Worm (Caenorhabditis elegans) whole organism, L4 larva: ENCODE measurements around the gene Y37A1A.2.

Source experiments
- F26F4.8 ChIP-seq: fragments of 200-800 bp; sonication (Bioruptor generic); conservative IDR thresholded peaks from 2 replicates; pipeline ENCODE4 v1.3.6; 2022; ENCODE audit warnings: missing genetic modification characterization, missing compliant biosample characterization
- F49E8.2 ChIP-seq: sonication (generic microtip); optimal IDR thresholded peaks from 2 replicates; lab custom pipeline; 2016; ENCODE audit warnings: missing compliant biosample characterization, mild to moderate bottlenecking, missing genetic modification characterization, borderline replicate concordance
- Y5F2A.4 ChIP-seq: fragments of 200-800 bp; sonication (Bioruptor generic); optimal IDR thresholded peaks from 2 replicates; lab custom pipeline; 2018; ENCODE audit warnings: mild to moderate bottlenecking, missing genetic modification characterization, missing compliant biosample characterization
- ZK546.5 ChIP-seq, 2 experiments: sonication (generic microtip); optimal IDR thresholded peaks; 2 replicates each; lab custom pipeline; 2017; ENCODE audit warnings: missing biosample characterization in 2 of 2, missing genetic modification characterization in 2 of 2
- aha-1 ChIP-seq: fragments of 150-350 bp; peaks from one replicate; lab custom pipeline; 2014; ENCODE audit warnings: missing biosample characterization, missing genetic modification characterization
- ama-1 ChIP-seq: fragments of 150-350 bp; optimal IDR thresholded peaks from 2 replicates; lab custom pipeline; 2014; ENCODE audit warnings: inconsistent platforms, mixed read lengths
- arid-1 ChIP-seq: fragments of 200-800 bp; sonication (Bioruptor generic); conservative IDR thresholded peaks from 2 replicates; pipeline ENCODE4 v1.3.6; 2022; ENCODE audit warnings: missing genetic modification reagents, missing genetic modification characterization, missing compliant biosample characterization
- ctbp-1 ChIP-seq: fragments of 200-800 bp; sonication (Bioruptor generic); IDR thresholded peaks from 2 replicates; pipeline ENCODE4 v1.3.6; 2022; ENCODE audit warnings: missing genetic modification reagents, missing genetic modification characterization, missing compliant biosample characterization
- egl-43 ChIP-seq: fragments of 200-800 bp; sonication (Bioruptor generic); IDR thresholded peaks from 2 replicates; pipeline ENCODE4 v1.3.6; 2022; ENCODE audit warnings: missing genetic modification reagents, missing genetic modification characterization, missing compliant biosample characterization
- fkh-10 ChIP-seq: fragments of 150-350 bp; optimal IDR thresholded peaks from 2 replicates; lab custom pipeline; 2014; ENCODE audit warnings: missing biosample characterization, missing genetic modification reagents, missing genetic modification characterization
- hif-1 ChIP-seq, 2 experiments: sonication (generic microtip); optimal IDR thresholded peaks; 2 replicates each; lab custom pipeline; 2016 to 2017; ENCODE audit warnings: missing compliant biosample characterization in 2 of 2, missing genetic modification characterization in 2 of 2, missing genetic modification reagents in 2 of 2, missing genotype in 2 of 2, mild to moderate bottlenecking in 1 of 2
- hlh-11 ChIP-seq: fragments of 200-800 bp; sonication (Bioruptor generic); optimal IDR thresholded peaks from 2 replicates; lab custom pipeline; 2018; ENCODE audit warnings: mild to moderate bottlenecking, missing genetic modification characterization, missing compliant biosample characterization
- hlh-30 ChIP-seq: sonication (generic microtip); optimal IDR thresholded peaks from 2 replicates; lab custom pipeline; 2017; ENCODE audit warnings: antibody characterized with exemption, mild to moderate bottlenecking, missing genetic modification characterization, missing compliant biosample characterization; ENCODE audit not compliant: insufficient read depth
- hmg-1.1 ChIP-seq: fragments of 200-800 bp; sonication (Bioruptor generic); IDR thresholded peaks from 2 replicates; pipeline ENCODE4 v1.3.6; 2022; ENCODE audit warnings: missing genetic modification reagents, missing genetic modification characterization, missing compliant biosample characterization
- lin-1 ChIP-seq: fragments of 200-800 bp; sonication (Bioruptor generic); IDR thresholded peaks from 2 replicates; pipeline ENCODE4 v1.3.6; 2022; ENCODE audit warnings: missing genetic modification reagents, missing genetic modification characterization, missing compliant biosample characterization
- lin-15B ChIP-seq: fragments of 150-350 bp; sonication (generic microtip); optimal IDR thresholded peaks from 3 replicates; lab custom pipeline; 2014; ENCODE audit warnings: missing biosample characterization, missing genetic modification characterization
- lin-29 ChIP-seq: fragments of 200-800 bp; sonication (Bioruptor generic); IDR thresholded peaks from 2 replicates; pipeline ENCODE4 v1.3.6; 2022; ENCODE audit warnings: missing genetic modification reagents, missing genetic modification characterization, missing compliant biosample characterization
- lin-39 ChIP-seq: fragments of 150-350 bp; optimal IDR thresholded peaks from 2 replicates; lab custom pipeline; 2014; ENCODE audit warnings: missing biosample characterization, missing genetic modification reagents, missing genetic modification characterization
- lsy-2 ChIP-seq, 2 experiments: fragments of 150-350 bp in 1 of 2; sonication (generic microtip) in 1 of 2; optimal IDR thresholded peaks; 2 replicates each; lab custom pipeline; 2014 to 2017; ENCODE audit warnings: missing biosample characterization in 2 of 2, missing genetic modification characterization in 2 of 2
- madf-5 ChIP-seq, 2 experiments: fragments of 200-800 bp; sonication (Bioruptor generic); IDR thresholded peaks; 2 replicates each; pipeline ENCODE4 v1.3.6; 2022; ENCODE audit warnings: missing compliant biosample characterization in 2 of 2, missing genetic modification characterization in 2 of 2
- mdl-1 ChIP-seq, 2 experiments: fragments of 150-350 bp in 1 of 2; sonication (generic microtip) in 1 of 2; optimal IDR thresholded peaks; 2 replicates each; lab custom pipeline; 2014 to 2017; ENCODE audit warnings: missing biosample characterization in 2 of 2, missing genetic modification characterization in 2 of 2
- mep-1 ChIP-seq: fragments of 150-350 bp; sonication (generic microtip); optimal IDR thresholded peaks from 3 replicates; lab custom pipeline; 2014; ENCODE audit warnings: missing biosample characterization, missing genetic modification characterization
- mes-2 ChIP-seq: sonication (generic microtip); optimal IDR thresholded peaks from 2 replicates; lab custom pipeline; 2016; ENCODE audit warnings: missing genotype, mild to moderate bottlenecking, missing genetic modification characterization, missing compliant biosample characterization; ENCODE audit not compliant: poor library complexity, severe bottlenecking
- mxl-3 ChIP-seq: fragments of 200-800 bp; sonication (Bioruptor generic); optimal IDR thresholded peaks from 2 replicates; lab custom pipeline; 2018; ENCODE audit warnings: mild to moderate bottlenecking, missing genetic modification characterization, missing compliant biosample characterization
- nhr-11 ChIP-seq: fragments of 150-350 bp; optimal IDR thresholded peaks from 2 replicates; lab custom pipeline; 2014; ENCODE audit warnings: missing biosample characterization, missing genetic modification characterization
- nhr-237 ChIP-seq: sonication (generic microtip); optimal IDR thresholded peaks from 2 replicates; lab custom pipeline; 2017; ENCODE audit warnings: missing biosample characterization, missing genetic modification characterization
- nhr-28 ChIP-seq: fragments of 150-350 bp; optimal IDR thresholded peaks from 2 replicates; lab custom pipeline; 2014; ENCODE audit warnings: missing biosample characterization, missing genetic modification characterization
- nhr-41 ChIP-seq: fragments of 200-800 bp; sonication (Bioruptor generic); IDR thresholded peaks from 2 replicates; pipeline ENCODE4 v1.3.6; 2022; ENCODE audit warnings: missing genetic modification reagents, missing genetic modification characterization, missing compliant biosample characterization
- nhr-48 ChIP-seq: sonication (generic microtip); optimal IDR thresholded peaks from 2 replicates; lab custom pipeline; 2016; ENCODE audit warnings: mild to moderate bottlenecking, missing genetic modification characterization, missing compliant biosample characterization
- nhr-76 ChIP-seq: fragments of 150-350 bp; optimal IDR thresholded peaks from 2 replicates; lab custom pipeline; 2014; ENCODE audit warnings: missing biosample characterization, missing genetic modification characterization
- nhr-77 ChIP-seq: fragments of 150-350 bp; optimal IDR thresholded peaks from 2 replicates; lab custom pipeline; 2014; ENCODE audit warnings: missing biosample characterization, missing genetic modification characterization
- rbr-2 ChIP-seq: sonication (generic microtip); optimal IDR thresholded peaks from 2 replicates; lab custom pipeline; 2016; ENCODE audit warnings: missing genotype, missing genetic modification characterization, missing compliant biosample characterization
- sdz-12 ChIP-seq: fragments of 200-800 bp; sonication (Bioruptor generic); optimal IDR thresholded peaks from 2 replicates; lab custom pipeline; 2018; ENCODE audit warnings: mild to moderate bottlenecking, missing genetic modification characterization, missing compliant biosample characterization
- snpc-4 ChIP-seq: fragments of 150-350 bp; optimal IDR thresholded peaks from 2 replicates; lab custom pipeline; 2014; ENCODE audit warnings: missing biosample characterization, missing genetic modification characterization
- spr-1 ChIP-seq: sonication (generic microtip); optimal IDR thresholded peaks from 2 replicates; lab custom pipeline; 2016; ENCODE audit warnings: mild to moderate bottlenecking, missing genetic modification characterization, missing compliant biosample characterization
- spr-3 ChIP-seq: fragments of 200-800 bp; sonication (Bioruptor generic); optimal IDR thresholded peaks from 2 replicates; lab custom pipeline; 2018; ENCODE audit warnings: mild to moderate bottlenecking, missing genetic modification characterization, missing compliant biosample characterization
- tra-1 ChIP-seq: fragments of 200-800 bp; sonication (Bioruptor generic); IDR thresholded peaks from 2 replicates; pipeline ENCODE4 v1.3.6; 2022; ENCODE audit warnings: missing genetic modification reagents, missing genetic modification characterization, missing compliant biosample characterization
- zfp-3 ChIP-seq: fragments of 200-800 bp; sonication (Bioruptor generic); conservative IDR thresholded peaks from 2 replicates; pipeline ENCODE4 v1.3.6; 2022; ENCODE audit warnings: missing genetic modification reagents, missing genetic modification characterization, missing compliant biosample characterization

The Y37A1A.2 gene

DNA sequence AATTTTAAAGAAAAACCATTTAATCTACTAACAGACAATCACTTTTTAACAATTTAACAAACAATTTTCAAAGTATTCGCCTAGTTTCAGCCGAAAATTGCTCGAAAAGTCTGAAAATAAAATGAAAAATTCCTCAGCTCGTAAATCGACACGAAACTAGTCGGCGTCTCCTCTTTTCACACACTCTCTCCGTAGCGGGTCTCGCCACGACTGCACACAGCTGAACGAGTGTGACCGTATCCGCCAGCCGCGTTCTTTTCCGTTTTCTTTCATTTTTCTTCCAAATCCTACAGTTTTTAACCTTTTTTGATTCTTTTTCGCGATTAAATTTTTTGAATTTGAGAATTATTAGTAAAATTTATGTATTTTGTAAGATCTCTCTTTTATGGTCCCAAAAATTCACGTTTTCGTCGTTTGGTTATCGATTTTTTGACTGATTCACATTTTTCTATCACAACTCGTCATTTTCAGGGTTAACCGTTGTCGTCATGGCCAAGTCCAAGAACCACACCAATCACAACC is 31.0 kb downstream of the Y37A1A.2 start, which contains the start of gene rpl-29 (continued):
- TF ChIP-seq ctbp-1 (0 out of 2 replicates have a peak, but pooled peaks have one; percentile 24), lin-39 (tag; lab: Kevin White, UChicago) (no peak), spr-3 (GFP tag; lab: Kevin White, UChicago) (no peak), spr-1 (tag; lab: Kevin White, UChicago) (peak; percentile 43), sdz-12 (GFP tag; lab: Kevin White, UChicago) (no peak), arid-1 (peak; percentile 76), mep-1 (tag; lab: Kevin White, UChicago) (peak; percentile 91), zfp-3 (GFP tag; lab: Robert Waterston, UW) (0 out of 2 replicates have a peak, but pooled peaks have one; percentile 67), F49E8.2 (tag; lab: Kevin White, UChicago) (peak; percentile 73), lin-1 (GFP tag; lab: Robert Waterston, UW) (peak; percentile 63; the same call in 1 of the 2 replicates), hif-1 (tag; optimal IDR thresholded peaks at IDR 0.05; lab: Kevin White, UChicago) (peak in 1 of 2 experiments; percentile 70), nhr-28 (tag; lab: Kevin White, UChicago) (peak; percentile 64), ZK546.5 (tag; optimal IDR thresholded peaks at IDR 0.05; lab: Kevin White, UChicago) (no peak), nhr-41 (GFP tag; lab: Robert Waterston, UW) (no peak), fkh-10 (GFP tag; lab: Kevin White, UChicago) (peak; percentile 72)

DNA sequence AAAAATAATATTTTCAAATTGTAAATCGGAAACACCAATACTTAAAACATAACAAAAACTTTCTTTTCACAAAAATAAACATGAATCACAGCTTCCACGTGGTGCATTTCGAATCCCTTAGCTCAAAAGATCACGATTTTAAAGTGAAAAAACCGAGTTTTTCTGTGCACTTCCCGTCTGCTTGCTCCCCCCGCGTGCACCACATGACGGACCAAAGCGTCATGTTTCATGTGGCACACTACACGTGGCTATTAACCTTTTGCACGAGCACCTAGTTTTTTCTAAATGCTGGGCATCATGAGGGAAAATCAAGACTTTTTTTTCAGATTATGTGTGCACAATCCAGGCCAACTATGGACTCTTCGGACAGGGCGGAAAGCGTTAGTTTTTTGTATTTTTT is 32.0 kb downstream of the Y37A1A.2 start:
- TF ChIP-seq ama-1 (lab: Kevin White, UChicago), result no peak
- TF ChIP-seq nhr-237 (tag; lab: Kevin White, UChicago), result no peak
- no peak for TF ChIP-seq aha-1 (tag; lab: Kevin White, UChicago)
- peak; percentile 43 for TF ChIP-seq mxl-3 (GFP tag; lab: Kevin White, UChicago)
- TF ChIP-seq nhr-77 (tag; lab: Kevin White, UChicago), result no peak
- no peak for TF ChIP-seq lin-15B (tag; lab: Kevin White, UChicago)
- no peak for TF ChIP-seq egl-43
- peak in 1 of 2 experiments; percentile 55 for TF ChIP-seq mdl-1 (tag; optimal IDR thresholded peaks at IDR 0.05; lab: Kevin White, UChicago)
- no peak for TF ChIP-seq F26F4.8
- TF ChIP-seq Y5F2A.4 (GFP tag; lab: Kevin White, UChicago), result no peak
- no peak for TF ChIP-seq nhr-76 (tag; lab: Kevin White, UChicago)
- no peak for TF ChIP-seq mes-2 (tag; lab: Kevin White, UChicago)
- no peak for TF ChIP-seq madf-5 (GFP tag; IDR thresholded peaks at IDR 0.05; lab: Robert Waterston, UW)
- no peak for TF ChIP-seq lin-29 (GFP tag; lab: Robert Waterston, UW)
- TF ChIP-seq nhr-48 (tag; lab: Kevin White, UChicago), result no peak
- peak; percentile 50; the same call in 1 of the 2 replicates for TF ChIP-seq tra-1 (GFP tag; lab: Robert Waterston, UW)
- TF ChIP-seq nhr-11 (tag; lab: Kevin White, UChicago), result peak; percentile 61
- no peak for TF ChIP-seq nhr-28 (tag; lab: Kevin White, UChicago)
- no peak for TF ChIP-seq hmg-1.1 (GFP tag; lab: Robert Waterston, UW)
- TF ChIP-seq lsy-2 (tag; optimal IDR thresholded peaks at IDR 0.05; lab: Kevin White, UChicago), result peak in 1 of 2 experiments; percentile 31
- no peak for TF ChIP-seq snpc-4
- TF ChIP-seq hlh-30 (tag; lab: Kevin White, UChicago), result peak; percentile 91
- peak; percentile 58 for TF ChIP-seq hlh-11 (tag; lab: Kevin White, UChicago)
- TF ChIP-seq rbr-2 (tag; lab: Kevin White, UChicago), result no peak
